Worm (Caenorhabditis elegans) whole organism, L4 larva: ENCODE results near the gene F52B10.3.
A peak's percentile ranks its signal among the peaks of the same experiment; 100 is the strongest.

ENCODE experiments used
- D1046.2 ChIP-seq: fragments of 200-800 bp; sonication (Bioruptor generic); IDR thresholded peaks from 2 replicates; pipeline ENCODE4 v1.3.6; 2022; ENCODE audit warnings: missing genetic modification characterization, missing compliant biosample characterization
- F44E2.7 ChIP-seq: fragments of 200-800 bp; sonication (Bioruptor generic); IDR thresholded peaks from 2 replicates; pipeline ENCODE4 v2.1.2; 2022; ENCODE audit warnings: missing genetic modification characterization, missing compliant biosample characterization
- F49E8.2 ChIP-seq: sonication (generic microtip); optimal IDR thresholded peaks from 2 replicates; lab custom pipeline; 2016; ENCODE audit warnings: missing compliant biosample characterization, mild to moderate bottlenecking, missing genetic modification characterization, borderline replicate concordance
- T26A8.4 ChIP-seq: fragments of 200-800 bp; sonication (Bioruptor generic); IDR thresholded peaks from 2 replicates; pipeline ENCODE4 v1.3.6; 2022; ENCODE audit warnings: missing genetic modification characterization, missing compliant biosample characterization
- Y48G9A.11 ChIP-seq: fragments of 200-800 bp; sonication (Bioruptor generic); IDR thresholded peaks from 2 replicates; pipeline ENCODE4 v1.3.6; 2022; ENCODE audit warnings: missing genetic modification reagents, missing genetic modification characterization, missing compliant biosample characterization
- Y5F2A.4 ChIP-seq: fragments of 200-800 bp; sonication (Bioruptor generic); optimal IDR thresholded peaks from 2 replicates; lab custom pipeline; 2018; ENCODE audit warnings: mild to moderate bottlenecking, missing genetic modification characterization, missing compliant biosample characterization
- ZK337.2 ChIP-seq: fragments of 200-800 bp; sonication (Bioruptor generic); IDR thresholded peaks from 2 replicates; pipeline ENCODE4 v1.3.6; 2022; ENCODE audit warnings: missing genetic modification reagents, missing genetic modification characterization, missing compliant biosample characterization
- aly-2 ChIP-seq: sonication (generic microtip); optimal IDR thresholded peaks from 2 replicates; lab custom pipeline; 2018; ENCODE audit warnings: missing biosample characterization, missing genetic modification characterization
- arid-1 ChIP-seq: fragments of 200-800 bp; sonication (Bioruptor generic); conservative IDR thresholded peaks from 2 replicates; pipeline ENCODE4 v1.3.6; 2022; ENCODE audit warnings: missing genetic modification reagents, missing genetic modification characterization, missing compliant biosample characterization
- ceh-20 ChIP-seq: fragments of 200-800 bp; sonication (Bioruptor generic); IDR thresholded peaks from 2 replicates; pipeline ENCODE4 v1.3.6; 2022; ENCODE audit warnings: missing genetic modification reagents, missing genetic modification characterization, missing compliant biosample characterization
- ceh-62 ChIP-seq: sonication (generic microtip); optimal IDR thresholded peaks from 2 replicates; lab custom pipeline; 2017; ENCODE audit warnings: missing biosample characterization, missing genetic modification characterization
- cey-2 ChIP-seq: sonication (generic microtip); optimal IDR thresholded peaks from 3 replicates; lab custom pipeline; 2017; ENCODE audit warnings: missing genetic modification characterization, mild to moderate bottlenecking, missing compliant biosample characterization, antibody characterized with exemption, borderline replicate concordance; ENCODE audit not compliant: insufficient read depth
- daf-8 ChIP-seq: fragments of 200-800 bp; sonication (Bioruptor generic); IDR thresholded peaks from 2 replicates; pipeline ENCODE4 v1.3.6; 2022; ENCODE audit warnings: missing genetic modification characterization, missing compliant biosample characterization
- dmd-6 ChIP-seq: fragments of 200-800 bp; sonication (Bioruptor generic); IDR thresholded peaks from 2 replicates; pipeline ENCODE4 v1.3.6; 2022; ENCODE audit warnings: missing genetic modification reagents, missing genetic modification characterization, missing compliant biosample characterization
- dve-1 ChIP-seq: sonication (generic microtip); optimal IDR thresholded peaks from 2 replicates; lab custom pipeline; 2017; ENCODE audit warnings: antibody characterized with exemption, mild to moderate bottlenecking, missing genetic modification characterization, missing compliant biosample characterization; ENCODE audit not compliant: insufficient read depth
- egl-43 ChIP-seq: fragments of 200-800 bp; sonication (Bioruptor generic); IDR thresholded peaks from 2 replicates; pipeline ENCODE4 v1.3.6; 2022; ENCODE audit warnings: missing genetic modification reagents, missing genetic modification characterization, missing compliant biosample characterization
- hlh-11 ChIP-seq: fragments of 200-800 bp; sonication (Bioruptor generic); optimal IDR thresholded peaks from 2 replicates; lab custom pipeline; 2018; ENCODE audit warnings: mild to moderate bottlenecking, missing genetic modification characterization, missing compliant biosample characterization
- hmg-1.1 ChIP-seq: fragments of 200-800 bp; sonication (Bioruptor generic); IDR thresholded peaks from 2 replicates; pipeline ENCODE4 v1.3.6; 2022; ENCODE audit warnings: missing genetic modification reagents, missing genetic modification characterization, missing compliant biosample characterization
- lin-1 ChIP-seq: fragments of 200-800 bp; sonication (Bioruptor generic); IDR thresholded peaks from 2 replicates; pipeline ENCODE4 v1.3.6; 2022; ENCODE audit warnings: missing genetic modification reagents, missing genetic modification characterization, missing compliant biosample characterization
- lin-15B ChIP-seq: fragments of 150-350 bp; sonication (generic microtip); optimal IDR thresholded peaks from 3 replicates; lab custom pipeline; 2014; ENCODE audit warnings: missing biosample characterization, missing genetic modification characterization
- lin-39 ChIP-seq: fragments of 150-350 bp; optimal IDR thresholded peaks from 2 replicates; lab custom pipeline; 2014; ENCODE audit warnings: missing biosample characterization, missing genetic modification reagents, missing genetic modification characterization
- lir-3 ChIP-seq: sonication (generic microtip); optimal IDR thresholded peaks from 2 replicates; lab custom pipeline; 2016; ENCODE audit warnings: mild to moderate bottlenecking, missing genetic modification characterization, missing compliant biosample characterization
- madf-5 ChIP-seq, 2 experiments: fragments of 200-800 bp; sonication (Bioruptor generic); IDR thresholded peaks; 2 replicates each; pipeline ENCODE4 v1.3.6; 2022; ENCODE audit warnings: missing compliant biosample characterization in 2 of 2, missing genetic modification characterization in 2 of 2
- mdl-1 ChIP-seq, 2 experiments: fragments of 150-350 bp in 1 of 2; sonication (generic microtip) in 1 of 2; optimal IDR thresholded peaks; 2 replicates each; lab custom pipeline; 2014 to 2017; ENCODE audit warnings: missing biosample characterization in 2 of 2, missing genetic modification characterization in 2 of 2
- mep-1 ChIP-seq: fragments of 150-350 bp; sonication (generic microtip); optimal IDR thresholded peaks from 3 replicates; lab custom pipeline; 2014; ENCODE audit warnings: missing biosample characterization, missing genetic modification characterization
- mxl-2 ChIP-seq: fragments of 200-800 bp; sonication (Bioruptor generic); conservative IDR thresholded peaks from 2 replicates; pipeline ENCODE4 v1.3.6; 2022; ENCODE audit warnings: missing genetic modification reagents, missing genetic modification characterization, missing compliant biosample characterization
- mxl-3 ChIP-seq: fragments of 200-800 bp; sonication (Bioruptor generic); optimal IDR thresholded peaks from 2 replicates; lab custom pipeline; 2018; ENCODE audit warnings: mild to moderate bottlenecking, missing genetic modification characterization, missing compliant biosample characterization
- nhr-102 ChIP-seq: sonication (generic microtip); optimal IDR thresholded peaks from 2 replicates; lab custom pipeline; 2016; ENCODE audit warnings: mild to moderate bottlenecking, missing genetic modification characterization, moderate library complexity, missing compliant biosample characterization
- nhr-11 ChIP-seq: fragments of 150-350 bp; optimal IDR thresholded peaks from 2 replicates; lab custom pipeline; 2014; ENCODE audit warnings: missing biosample characterization, missing genetic modification characterization
- nhr-111 ChIP-seq: fragments of 200-800 bp; sonication (Bioruptor generic); optimal IDR thresholded peaks from 2 replicates; lab custom pipeline; 2018; ENCODE audit warnings: mild to moderate bottlenecking, missing genetic modification characterization, missing compliant biosample characterization
- nhr-28 ChIP-seq: fragments of 150-350 bp; optimal IDR thresholded peaks from 2 replicates; lab custom pipeline; 2014; ENCODE audit warnings: missing biosample characterization, missing genetic modification characterization
- nhr-48 ChIP-seq: sonication (generic microtip); optimal IDR thresholded peaks from 2 replicates; lab custom pipeline; 2016; ENCODE audit warnings: mild to moderate bottlenecking, missing genetic modification characterization, missing compliant biosample characterization
- php-3 ChIP-seq: fragments of 200-800 bp; sonication (Bioruptor generic); IDR thresholded peaks from 2 replicates; pipeline ENCODE4 v1.3.6; 2022; ENCODE audit warnings: missing genetic modification reagents, missing genetic modification characterization, missing compliant biosample characterization
- rbr-2 ChIP-seq: sonication (generic microtip); optimal IDR thresholded peaks from 2 replicates; lab custom pipeline; 2016; ENCODE audit warnings: missing genotype, missing genetic modification characterization, missing compliant biosample characterization
- set-16 ChIP-seq: fragments of 200-800 bp; sonication (Bioruptor generic); IDR thresholded peaks from 2 replicates; pipeline ENCODE4 v1.3.6; 2022; ENCODE audit warnings: missing genetic modification reagents, missing genetic modification characterization, missing compliant biosample characterization
- spr-3 ChIP-seq: fragments of 200-800 bp; sonication (Bioruptor generic); optimal IDR thresholded peaks from 2 replicates; lab custom pipeline; 2018; ENCODE audit warnings: mild to moderate bottlenecking, missing genetic modification characterization, missing compliant biosample characterization
- tag-97 ChIP-seq: fragments of 200-800 bp; sonication (Bioruptor generic); IDR thresholded peaks from 2 replicates; pipeline ENCODE4 v1.3.6; 2022; ENCODE audit warnings: missing genetic modification characterization, missing compliant biosample characterization
- tra-1 ChIP-seq: fragments of 200-800 bp; sonication (Bioruptor generic); IDR thresholded peaks from 2 replicates; pipeline ENCODE4 v1.3.6; 2022; ENCODE audit warnings: missing genetic modification reagents, missing genetic modification characterization, missing compliant biosample characterization
- unc-39 ChIP-seq: sonication (generic microtip); optimal IDR thresholded peaks from 2 replicates; lab custom pipeline; 2017; ENCODE audit warnings: missing biosample characterization, missing genetic modification characterization
- unc-62 ChIP-seq, 3 experiments: fragments of 150-350 bp in 1 of 3; sonication (generic microtip); optimal IDR thresholded peaks in 2 of 3; peaks in 1 of 3; 1 replicate in 1 of 3; 2 replicates in 2 of 3; lab custom pipeline; 2014 to 2017; ENCODE audit warnings: missing biosample characterization in 3 of 3, missing genetic modification characterization in 3 of 3, missing genetic modification reagents in 3 of 3, missing genotype in 1 of 3
- zfp-2 ChIP-seq: sonication (generic microtip); optimal IDR thresholded peaks from 2 replicates; lab custom pipeline; 2016; ENCODE audit warnings: mild to moderate bottlenecking, missing genetic modification characterization, missing compliant biosample characterization
- zfp-3 ChIP-seq: fragments of 200-800 bp; sonication (Bioruptor generic); conservative IDR thresholded peaks from 2 replicates; pipeline ENCODE4 v1.3.6; 2022; ENCODE audit warnings: missing genetic modification reagents, missing genetic modification characterization, missing compliant biosample characterization
- ztf-11 ChIP-seq: fragments of 150-350 bp; optimal IDR thresholded peaks from 2 replicates; lab custom pipeline; 2014; ENCODE audit warnings: missing biosample characterization, missing genetic modification characterization

Gene F52B10.3

DNA sequence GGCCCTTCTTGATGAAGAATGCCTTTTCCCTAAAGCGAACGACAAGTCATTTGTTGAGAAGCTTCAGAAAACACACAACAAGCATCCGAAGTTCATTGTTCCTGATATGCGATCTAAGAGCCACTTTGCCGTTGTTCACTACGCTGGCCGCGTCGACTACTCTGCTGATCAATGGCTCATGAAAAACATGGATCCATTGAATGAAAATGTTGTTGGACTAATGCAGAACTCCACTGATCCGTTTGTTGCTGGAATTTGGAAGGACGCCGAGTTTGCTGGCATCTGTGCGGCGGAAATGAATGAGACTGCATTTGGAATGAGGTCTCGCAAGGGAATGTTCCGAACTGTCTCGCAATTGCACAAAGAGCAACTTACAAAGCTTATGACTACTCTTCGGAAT lies 14.5 kb upstream of the F52B10.3 start:
- TF ChIP-seq lir-3 (no peak), ZK337.2 (GFP tag; lab: Robert Waterston, UW) (no peak), tra-1 (GFP tag; lab: Robert Waterston, UW) (no peak), unc-39 (tag; lab: Kevin White, UChicago) (no peak), D1046.2 (GFP tag; lab: Robert Waterston, UW) (no peak), unc-62 (GFP tag; optimal IDR thresholded peaks at IDR 0.05 in 1 of 2; lab: Kevin White, UChicago) (peak in 1 of 2 experiments; percentile 91), unc-62 (tag; optimal IDR thresholded peaks at IDR 0.05; lab: Kevin White, UChicago) (no peak)

ce11 chrX:2909227-2909626 lies 11.1 kb upstream of the F52B10.3 start, which contains the start of gene nmy-1:
Gene nmy-1 (plus strand): TSS chrX:2909527.
- TF ChIP-seq nhr-48 (tag; lab: Kevin White, UChicago) (no peak), egl-43 (GFP tag; lab: Robert Waterston, UW) (0 out of 2 replicates have a peak, but pooled peaks have one; percentile 9), ceh-20 (no peak), arid-1 (no peak)

DNA sequence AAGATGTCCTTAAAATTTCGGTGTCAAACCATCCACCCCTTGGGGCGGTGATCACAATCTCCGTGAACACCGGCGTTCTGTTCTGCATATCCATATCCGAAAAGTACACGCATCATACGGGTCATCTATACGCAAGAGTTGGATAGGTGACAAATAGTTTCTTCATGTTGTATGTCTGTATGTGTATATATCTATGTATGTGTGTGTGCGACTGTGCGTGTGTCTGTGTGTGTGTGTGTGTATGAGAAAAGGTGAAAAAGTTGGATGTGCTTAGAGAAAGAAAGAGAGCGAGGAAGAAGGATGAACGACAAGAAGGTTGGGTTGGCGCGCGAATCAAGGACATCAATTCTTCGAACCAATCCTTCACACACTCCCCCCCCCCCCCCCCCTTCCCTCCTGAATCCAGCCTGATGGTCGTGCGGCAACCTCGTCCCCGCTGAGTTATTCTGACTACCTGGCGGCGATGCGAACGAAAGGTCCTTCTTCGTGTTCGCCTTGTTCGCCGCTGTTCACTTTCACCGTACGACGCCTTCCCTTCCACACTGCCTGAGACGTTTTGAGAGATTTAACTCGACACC lies 9.2 kb upstream of the F52B10.3 start:
- no peak for TF ChIP-seq hmg-1.1 (GFP tag; lab: Robert Waterston, UW)
- no peak for TF ChIP-seq dve-1 (tag; lab: Kevin White, UChicago)
- TF ChIP-seq T26A8.4 (GFP tag; lab: Robert Waterston, UW), result no peak
- TF ChIP-seq aly-2, result no peak
- peak; percentile 3 for TF ChIP-seq mep-1 (tag; lab: Kevin White, UChicago)
- TF ChIP-seq ZK337.2 (GFP tag; lab: Robert Waterston, UW), result 0 out of 2 replicates have a peak, but pooled peaks have one; percentile 19
- TF ChIP-seq hlh-11 (tag; lab: Kevin White, UChicago), result peak; percentile 21
- no peak for TF ChIP-seq lin-39 (tag; lab: Kevin White, UChicago)
- no peak for TF ChIP-seq ztf-11 (tag; lab: Kevin White, UChicago)
- peak; percentile 89 for TF ChIP-seq set-16 (GFP tag; lab: Robert Waterston, UW)
- TF ChIP-seq lin-1, result no peak
- TF ChIP-seq nhr-28 (tag; lab: Kevin White, UChicago), result peak; percentile 69
- TF ChIP-seq unc-62 (GFP tag; optimal IDR thresholded peaks at IDR 0.05 in 1 of 2; lab: Kevin White, UChicago), result peak in 1 of 2 experiments; percentile 54
- TF ChIP-seq unc-62 (tag; optimal IDR thresholded peaks at IDR 0.05; lab: Kevin White, UChicago), result no peak
- peak in 1 of 2 experiments; percentile 10 for TF ChIP-seq mdl-1 (tag; optimal IDR thresholded peaks at IDR 0.05; lab: Kevin White, UChicago)
- TF ChIP-seq cey-2, result no peak
- TF ChIP-seq ceh-62, result no peak
- TF ChIP-seq tag-97 (GFP tag; lab: Robert Waterston, UW), result no peak
- TF ChIP-seq Y48G9A.11 (GFP tag; lab: Robert Waterston, UW), result 0 out of 2 replicates have a peak, but pooled peaks have one; percentile 9
- TF ChIP-seq zfp-3 (GFP tag; lab: Robert Waterston, UW), result no peak
- TF ChIP-seq mxl-3, result peak; percentile 5

- TF ChIP-seq rbr-2 (tag; lab: Kevin White, UChicago), result no peak
- TF ChIP-seq F44E2.7 (GFP tag; lab: Robert Waterston, UW), result no peak
- no peak for TF ChIP-seq nhr-111 (GFP tag; lab: Kevin White, UChicago)
- TF ChIP-seq php-3 (GFP tag; lab: Robert Waterston, UW), result no peak
- no peak for TF ChIP-seq mep-1 (tag; lab: Kevin White, UChicago)
- TF ChIP-seq Y5F2A.4 (GFP tag; lab: Kevin White, UChicago), result no peak
- TF ChIP-seq dmd-6 (GFP tag; lab: Robert Waterston, UW), result peak; percentile 61
- no peak for TF ChIP-seq egl-43 (GFP tag; lab: Robert Waterston, UW)
- TF ChIP-seq mxl-2 (GFP tag; lab: Robert Waterston, UW), result no peak
- no peak for TF ChIP-seq spr-3 (GFP tag; lab: Kevin White, UChicago)
- peak in 1 of 2 experiments; percentile 97 for TF ChIP-seq unc-62 (GFP tag; optimal IDR thresholded peaks at IDR 0.05 in 1 of 2; lab: Kevin White, UChicago)
- TF ChIP-seq unc-62 (tag; optimal IDR thresholded peaks at IDR 0.05; lab: Kevin White, UChicago), result no peak
- no peak for TF ChIP-seq daf-8
- no peak for TF ChIP-seq F49E8.2
- TF ChIP-seq arid-1, result no peak
- no peak for TF ChIP-seq lin-15B (tag; lab: Kevin White, UChicago)
- no peak for TF ChIP-seq nhr-102
- TF ChIP-seq madf-5 (GFP tag; IDR thresholded peaks at IDR 0.05; lab: Robert Waterston, UW), result no peak
- no peak for TF ChIP-seq zfp-2 (tag; lab: Kevin White, UChicago)
- TF ChIP-seq nhr-11 (tag; lab: Kevin White, UChicago), result no peak
Measured at ce11 chrX:2906062-2906732, 8.0 kb upstream of the F52B10.3 start.
